Fruit fly (Drosophila melanogaster) whole organism, pupa: ENCODE data around the gene Ostgamma.

Experiments
- CG10348 ChIP-seq: fragments of 200-800 bp; sonication (Bioruptor generic); IDR thresholded peaks from 2 replicates; pipeline ENCODE4 v1.3.6; 2022; ENCODE audit warnings: missing biosample characterization, missing genetic modification characterization
- CG12605 ChIP-seq: fragments of 200-800 bp; sonication (Bioruptor generic); IDR thresholded peaks from 2 replicates; pipeline ENCODE4 v1.3.6; 2022; ENCODE audit warnings: missing biosample characterization, missing genetic modification characterization
- CG13204 ChIP-seq: fragments of 200-800 bp; sonication (Bioruptor generic); optimal IDR thresholded peaks from 2 replicates; lab custom pipeline; 2018; ENCODE audit warnings: missing biosample characterization, mild to moderate bottlenecking, missing genetic modification characterization, moderate library complexity
- CG14655 ChIP-seq: fragments of 200-800 bp; sonication (Bioruptor generic); optimal IDR thresholded peaks from 3 replicates; lab custom pipeline; 2017; ENCODE audit warnings: mild to moderate bottlenecking, missing biosample characterization, missing genetic modification reagents, missing genetic modification characterization
- CG15710 ChIP-seq: fragments of 200-800 bp; sonication (Bioruptor generic); optimal IDR thresholded peaks from 2 replicates; lab custom pipeline; 2018; ENCODE audit warnings: missing biosample characterization, mild to moderate bottlenecking, missing genetic modification characterization, moderate library complexity
- CG17806 ChIP-seq: fragments of 200-800 bp; sonication (Bioruptor generic); optimal IDR thresholded peaks from 2 replicates; lab custom pipeline; 2018; ENCODE audit warnings: missing biosample characterization, mild to moderate bottlenecking, missing genetic modification characterization, moderate library complexity
- CG32121 ChIP-seq: fragments of 200-800 bp; sonication (Bioruptor generic); IDR thresholded peaks from 2 replicates; pipeline ENCODE4 v1.3.6; 2022; ENCODE audit warnings: missing biosample characterization, missing genetic modification characterization
- CG34367 ChIP-seq: fragments of 200-800 bp; sonication (Bioruptor generic); optimal IDR thresholded peaks from 2 replicates; lab custom pipeline; 2018; ENCODE audit warnings: missing biosample characterization, mild to moderate bottlenecking, missing genetic modification characterization
- CG4496 ChIP-seq: fragments of 200-800 bp; sonication (Bioruptor generic); IDR thresholded peaks from 3 replicates; pipeline ENCODE4 v1.3.6; 2022; ENCODE audit warnings: missing biosample characterization, missing genetic modification characterization
- CG8159 ChIP-seq: fragments of 200-800 bp; sonication (Bioruptor generic); optimal IDR thresholded peaks from 3 replicates; lab custom pipeline; 2018; ENCODE audit warnings: missing biosample characterization, mild to moderate bottlenecking, missing genetic modification characterization, moderate library complexity
- CG8301 ChIP-seq: fragments of 200-800 bp; sonication (Bioruptor generic); optimal IDR thresholded peaks from 2 replicates; lab custom pipeline; 2018; ENCODE audit warnings: missing biosample characterization, mild to moderate bottlenecking, missing genetic modification characterization
- CG9948 ChIP-seq: fragments of 200-800 bp; sonication (Bioruptor generic); optimal IDR thresholded peaks from 2 replicates; lab custom pipeline; 2018; ENCODE audit warnings: missing biosample characterization, mild to moderate bottlenecking, missing genetic modification characterization, moderate library complexity
- D1 ChIP-seq: fragments of 200-800 bp; sonication (Bioruptor generic); optimal IDR thresholded peaks from 2 replicates; lab custom pipeline; 2018; ENCODE audit warnings: missing biosample characterization, mild to moderate bottlenecking, missing genetic modification characterization, moderate library complexity
- EcR ChIP-seq: fragments of 200-800 bp; sonication (Bioruptor generic); optimal IDR thresholded peaks from 3 replicates; lab custom pipeline; 2019; ENCODE audit warnings: missing biosample characterization, missing genetic modification characterization, mild to moderate bottlenecking, moderate library complexity, missing genetic modification reagents
- Ets98B ChIP-seq: fragments of 200-800 bp; sonication (Bioruptor generic); IDR thresholded peaks from 2 replicates; pipeline ENCODE4 v1.3.6; 2022; ENCODE audit warnings: missing biosample characterization, missing genetic modification characterization
- Pif1A ChIP-seq: fragments of 200-800 bp; sonication (Bioruptor generic); optimal IDR thresholded peaks from 3 replicates; lab custom pipeline; 2016; ENCODE audit warnings: missing biosample characterization, missing genetic modification characterization
- Pif1B ChIP-seq: fragments of 200-800 bp; sonication (Bioruptor generic); optimal IDR thresholded peaks from 3 replicates; lab custom pipeline; 2016; ENCODE audit warnings: missing biosample characterization, missing genetic modification characterization
- Snoo ChIP-seq: fragments of 200-800 bp; sonication (Bioruptor generic); optimal IDR thresholded peaks from 3 replicates; lab custom pipeline; 2017; ENCODE audit warnings: missing biosample characterization, mild to moderate bottlenecking, missing genetic modification characterization, inconsistent platforms
- fd96Ca ChIP-seq: fragments of 200-800 bp; sonication (Bioruptor generic); IDR thresholded peaks from 3 replicates; pipeline ENCODE4 v1.3.6; 2022; ENCODE audit warnings: missing biosample characterization, missing genetic modification characterization
- gl ChIP-seq: fragments of 200-800 bp; sonication (Bioruptor generic); optimal IDR thresholded peaks from 2 replicates; lab custom pipeline; 2018; ENCODE audit warnings: missing biosample characterization, mild to moderate bottlenecking, missing genetic modification characterization
- rn ChIP-seq: fragments of 200-800 bp; sonication (Bioruptor generic); IDR thresholded peaks from 2 replicates; pipeline ENCODE4 v1.3.6; 2022; ENCODE audit warnings: missing biosample characterization, missing genetic modification characterization

The Ostgamma gene

DNA sequence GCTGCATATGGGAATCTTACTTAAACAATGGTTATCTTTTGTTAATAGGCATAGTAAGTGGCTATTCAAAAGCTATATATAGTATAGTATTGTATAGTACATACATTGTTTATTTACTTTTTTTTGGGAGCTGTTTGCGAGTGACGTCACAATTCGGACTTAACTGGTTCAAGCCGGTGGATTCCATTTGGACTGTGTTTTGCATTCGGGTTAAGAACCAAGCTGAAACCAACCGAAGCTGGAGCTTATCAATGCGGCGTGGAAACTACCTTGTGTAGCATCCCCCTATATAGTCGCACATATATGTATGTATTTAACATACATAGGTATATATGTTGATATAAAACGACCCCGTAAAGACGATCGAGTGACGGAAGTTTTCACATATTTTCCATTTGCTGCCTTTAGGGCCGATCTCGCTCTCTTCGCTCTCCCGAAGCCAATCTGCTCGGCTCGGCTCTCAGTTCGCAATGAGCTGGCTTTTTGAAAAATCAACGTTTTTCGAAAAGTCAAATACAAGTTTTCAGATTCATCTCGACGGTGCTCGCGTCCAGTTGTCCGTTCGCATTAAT is 20.6 kb upstream of the Ostgamma start:
- TF ChIP-seq CG8301 (tag; lab: Kevin White, UChicago) (no peak), D1 (no peak), CG17806 (no peak), CG9948 (tag; lab: Kevin White, UChicago) (no peak), Pif1B (GFP tag; lab: Kevin White, UChicago) (no peak), Snoo (tag; lab: Kevin White, UChicago) (no peak), Pif1A (GFP tag; lab: Kevin White, UChicago) (no peak)

- TF ChIP-seq Ets98B (GFP tag; lab: Robert Waterston, UW) (no peak), CG8159 (tag; lab: Kevin White, UChicago) (no peak), CG12605 (no peak)
These were observed 19.9 kb upstream of the Ostgamma start for dm6 chr2L:8327783-8328327.

dm6 chr2L:8327272-8327555 is 19.2 kb upstream of the Ostgamma start, which contains the start of gene CG14275:
Gene CG14275, plus strand, starts transcription at chr2L:8327456.
- no peak for TF ChIP-seq CG9948 (tag; lab: Kevin White, UChicago)
- no peak for TF ChIP-seq CG8159 (tag; lab: Kevin White, UChicago)
- no peak for TF ChIP-seq CG8301 (tag; lab: Kevin White, UChicago)
- no peak for TF ChIP-seq CG32121 (GFP tag; lab: Robert Waterston, UW)
- TF ChIP-seq gl (tag; lab: Kevin White, UChicago): no peak
- TF ChIP-seq EcR: no peak
- TF ChIP-seq CG10348 (GFP tag; lab: Robert Waterston, UW): no peak
- no peak for TF ChIP-seq CG12605
- no peak for TF ChIP-seq CG4496
- no peak for TF ChIP-seq Pif1A (GFP tag; lab: Kevin White, UChicago)
- TF ChIP-seq fd96Ca (GFP tag; lab: Robert Waterston, UW): no peak
- TF ChIP-seq rn (GFP tag; lab: Robert Waterston, UW): no peak
- no peak for TF ChIP-seq CG34367
- TF ChIP-seq Ets98B (GFP tag; lab: Robert Waterston, UW): no peak

dm6 chr2L:8326414-8327271 is 18.7 kb upstream of the Ostgamma start:
- no peak for TF ChIP-seq Ets98B (GFP tag; lab: Robert Waterston, UW)
- no peak for TF ChIP-seq Snoo (tag; lab: Kevin White, UChicago)
- 0 out of 2 replicates have a peak, but pooled peaks have one; percentile 35 for TF ChIP-seq CG32121 (GFP tag; lab: Robert Waterston, UW)
- no peak for TF ChIP-seq Pif1A (GFP tag; lab: Kevin White, UChicago)
- TF ChIP-seq Pif1B (GFP tag; lab: Kevin White, UChicago): no peak
- no peak for TF ChIP-seq CG10348 (GFP tag; lab: Robert Waterston, UW)
- peak; percentile 0 for TF ChIP-seq CG9948 (tag; lab: Kevin White, UChicago)
- peak; percentile 4 for TF ChIP-seq CG17806
- TF ChIP-seq rn (GFP tag; lab: Robert Waterston, UW): no peak
- peak; percentile 37 for TF ChIP-seq CG8159 (tag; lab: Kevin White, UChicago)
- TF ChIP-seq D1: no peak
- peak; percentile 1 for TF ChIP-seq CG15710
- TF ChIP-seq gl (tag; lab: Kevin White, UChicago): no peak
- no peak for TF ChIP-seq CG8301 (tag; lab: Kevin White, UChicago)
- no peak for TF ChIP-seq CG13204
- peak; percentile 28; the same call in 1 of the 2 replicates for TF ChIP-seq CG12605
- TF ChIP-seq EcR: no peak
- TF ChIP-seq fd96Ca (GFP tag; lab: Robert Waterston, UW): no peak
- no peak for TF ChIP-seq CG14655 (GFP tag; lab: Kevin White, UChicago)
- TF ChIP-seq CG4496: 0 out of 3 replicates have a peak, but pooled peaks have one; percentile 46
- no peak for TF ChIP-seq CG34367
- TF ChIP-seq, all 21 proteins: peak for 7

DNA sequence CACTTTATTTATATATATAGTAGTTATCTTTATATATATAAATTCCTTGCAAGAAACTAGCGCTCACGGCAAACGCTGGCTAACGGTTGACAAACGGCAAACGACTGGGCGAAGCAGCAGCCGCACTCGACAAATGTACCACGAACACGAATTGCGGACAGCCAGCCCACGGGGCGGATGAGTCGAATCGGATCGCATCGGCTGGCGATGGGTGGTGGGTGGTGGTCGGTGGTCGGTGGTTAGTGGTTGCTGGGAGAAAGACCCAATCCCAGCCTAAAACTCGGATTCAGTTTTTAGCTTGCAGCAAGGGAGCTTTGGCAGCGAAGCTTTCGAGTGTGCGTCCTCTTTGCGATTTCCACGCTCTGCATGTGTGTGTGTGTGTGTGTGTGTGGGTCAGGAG is 17.2 kb upstream of the Ostgamma start, which contains the start of gene CG7781:
Gene CG7781, minus strand, starts transcription at position 260 of the 400 bp plus-strand sequence.
- TF ChIP-seq Ets98B (GFP tag; lab: Robert Waterston, UW) (peak; percentile 46; the same call in 1 of the 2 replicates), fd96Ca (GFP tag; lab: Robert Waterston, UW) (0 out of 3 replicates have a peak, but pooled peaks have one; percentile 10), CG14655 (GFP tag; lab: Kevin White, UChicago) (no peak), CG4496 (peak; percentile 51; the same call in 2 of the 3 replicates), CG10348 (GFP tag; lab: Robert Waterston, UW) (no peak), CG12605 (0 out of 2 replicates have a peak, but pooled peaks have one; percentile 28), D1 (no peak), CG9948 (tag; lab: Kevin White, UChicago) (no peak)
- TF ChIP-seq, all 21 proteins: peak for 4
